Fruit fly (Drosophila melanogaster): ENCODE results near the gene Cp7Fc.

The Cp7Fc gene

dm6 chrX:8492849-8493248 lies 15.9 kb downstream of the Cp7Fc start (continued):
- no peak for TF ChIP-seq NC2β (GFP tag; optimal IDR thresholded peaks at IDR 0.05)
- peak; percentile 78 for TF ChIP-seq CG2875 (GFP tag; optimal IDR thresholded peaks at IDR 0.05)
- TF ChIP-seq CG1024 (GFP tag; IDR thresholded peaks at IDR 0.05) = peak; percentile 72
- TF ChIP-seq CG12744 (GFP tag; optimal IDR thresholded peaks at IDR 0.05) = no peak
- TF ChIP-seq CG33557 (GFP tag; optimal IDR thresholded peaks at IDR 0.05) = no peak
- peak; percentile 5 for TF ChIP-seq CG18476 (GFP tag; optimal IDR thresholded peaks at IDR 0.05)
- TF ChIP-seq trem (tag; optimal IDR thresholded peaks at IDR 0.05) = peak; percentile 54
- no peak for TF ChIP-seq cwo (GFP tag; optimal IDR thresholded peaks at IDR 0.05)
- TF ChIP-seq mld (GFP tag; IDR thresholded peaks at IDR 0.05; ENCODE audit: partially characterized antibody) = no peak
- TF ChIP-seq CG11398 (GFP tag; optimal IDR thresholded peaks at IDR 0.05) = no peak
- TF ChIP-seq CG34224 (GFP tag; IDR thresholded peaks at IDR 0.05; ENCODE audit: partially characterized antibody) = no peak
- TF ChIP-seq repo (GFP tag; optimal IDR thresholded peaks at IDR 0.05) = no peak
- TF ChIP-seq CG15601 (tag; optimal IDR thresholded peaks at IDR 0.05) = peak; percentile 66
- peak; percentile 55 for TF ChIP-seq jing (GFP tag; optimal IDR thresholded peaks at IDR 0.05)
- peak; percentile 25 for TF ChIP-seq mam (GFP tag; optimal IDR thresholded peaks at IDR 0.05)
- no peak for TF ChIP-seq tx (GFP tag; optimal IDR thresholded peaks at IDR 0.05)
- TF ChIP-seq tap (tag; optimal IDR thresholded peaks at IDR 0.05) = peak; percentile 86
- TF ChIP-seq tin (GFP tag; optimal IDR thresholded peaks at IDR 0.05) = peak; percentile 79
- TF ChIP-seq sima (GFP tag; optimal IDR thresholded peaks at IDR 0.05) = no peak
- peak; percentile 37 for TF ChIP-seq CG3281 (GFP tag; optimal IDR thresholded peaks at IDR 0.05)
- TF ChIP-seq CG4282 (GFP tag; optimal IDR thresholded peaks at IDR 0.05) = no peak
- TF ChIP-seq CG9727 (GFP tag; optimal IDR thresholded peaks at IDR 0.05) = peak; percentile 43
- no peak for TF ChIP-seq CG16779 (GFP tag; IDR thresholded peaks at IDR 0.05)
- TF ChIP-seq CG2712 (tag; optimal IDR thresholded peaks at IDR 0.05) = peak; percentile 81
- TF ChIP-seq CG12659 (GFP tag; optimal IDR thresholded peaks at IDR 0.05) = peak; percentile 55
- no peak for TF ChIP-seq Dip2 (GFP tag; IDR thresholded peaks at IDR 0.05)
- TF ChIP-seq CG4707 (GFP tag; optimal IDR thresholded peaks at IDR 0.05) = peak; percentile 49
- TF ChIP-seq ind (GFP tag; optimal IDR thresholded peaks at IDR 0.05) = peak; percentile 71
- no peak for TF ChIP-seq Dref (GFP tag; IDR thresholded peaks at IDR 0.05)
- peak; percentile 62; the same call in 1 of the 2 replicates for TF ChIP-seq CG7372 (GFP tag; IDR thresholded peaks at IDR 0.05)
- peak; percentile 64 for TF ChIP-seq CG5245 (GFP tag; optimal IDR thresholded peaks at IDR 0.05)
- TF ChIP-seq CG34422 (GFP tag; IDR thresholded peaks at IDR 0.05) = peak; percentile 88
- TF ChIP-seq unc-4 (GFP tag; IDR thresholded peaks at IDR 0.05; ENCODE audit: partially characterized antibody) = no peak
- TF ChIP-seq CG17612 (GFP tag; IDR thresholded peaks at IDR 0.05) = no peak
- TF ChIP-seq CG13287 (GFP tag; IDR thresholded peaks at IDR 0.05; ENCODE audit: partially characterized antibody) = no peak
- peak; percentile 59 for TF ChIP-seq CG14667 (GFP tag; IDR thresholded peaks at IDR 0.05)
- peak; percentile 7 for TF ChIP-seq CG8089 (GFP tag; optimal IDR thresholded peaks at IDR 0.05)
- TF ChIP-seq Sry-δ (GFP tag; optimal IDR thresholded peaks at IDR 0.05) = no peak
- no peak for TF ChIP-seq abd-A (tag; optimal IDR thresholded peaks at IDR 0.05)
- peak; percentile 86 for TF ChIP-seq Oli (tag; optimal IDR thresholded peaks at IDR 0.05)
- TF ChIP-seq Ada2b (GFP tag; IDR thresholded peaks at IDR 0.05) = peak; percentile 90
- TF ChIP-seq Sry-β (GFP tag; optimal IDR thresholded peaks at IDR 0.05) = no peak
- TF ChIP-seq CG7556 (GFP tag; optimal IDR thresholded peaks at IDR 0.05) = peak; percentile 42
- peak; percentile 74; the same call in 1 of the 2 replicates for TF ChIP-seq ranshi (GFP tag; IDR thresholded peaks at IDR 0.05)
- no peak for TF ChIP-seq ash1 (GFP tag; optimal IDR thresholded peaks at IDR 0.05)
- TF ChIP-seq pfk (GFP tag; optimal IDR thresholded peaks at IDR 0.05) = no peak
- TF ChIP-seq CG7271 (tag; optimal IDR thresholded peaks at IDR 0.05) = peak; percentile 25
- no peak for TF ChIP-seq CG6765 (GFP tag; optimal IDR thresholded peaks at IDR 0.05)
- peak; percentile 81; the same call in 2 of the 3 replicates for TF ChIP-seq CG3726 (GFP tag; IDR thresholded peaks at IDR 0.05)
- peak; percentile 46 for TF ChIP-seq Max (GFP tag; optimal IDR thresholded peaks at IDR 0.05)
- peak; percentile 46 for TF ChIP-seq Meics (GFP tag; optimal IDR thresholded peaks at IDR 0.05)
